Worm (Caenorhabditis elegans) whole organism, early embryonic: Measurements from ENCODE around the gene nep-20.

Experiments
- B0310.2 ChIP-seq: sonication (generic microtip); optimal IDR thresholded peaks from 2 replicates; lab custom pipeline; 2016; ENCODE audit warnings: mild to moderate bottlenecking, missing genetic modification characterization, missing compliant biosample characterization
- F13C5.2 ChIP-seq: sonication (generic microtip); optimal IDR thresholded peaks from 2 replicates; lab custom pipeline; 2017; ENCODE audit warnings: mild to moderate bottlenecking, missing genetic modification characterization, inconsistent platforms, missing compliant biosample characterization
- aly-1 ChIP-seq: sonication (generic microtip); optimal IDR thresholded peaks from 2 replicates; lab custom pipeline; 2016; ENCODE audit warnings: missing genetic modification characterization, missing compliant biosample characterization
- ama-1 ChIP-seq: fragments of 150-350 bp; optimal IDR thresholded peaks from 2 replicates; lab custom pipeline; 2014
- ceh-13 ChIP-seq: fragments of 200-800 bp; sonication (Bioruptor generic); optimal IDR thresholded peaks from 2 replicates; lab custom pipeline; 2018; ENCODE audit warnings: mild to moderate bottlenecking, missing genetic modification characterization, missing compliant biosample characterization
- ceh-36 ChIP-seq: sonication (generic microtip); optimal IDR thresholded peaks from 2 replicates; lab custom pipeline; 2016; ENCODE audit warnings: missing genetic modification characterization, inconsistent platforms, missing compliant biosample characterization
- ets-7 ChIP-seq: sonication (generic microtip); optimal IDR thresholded peaks from 2 replicates; lab custom pipeline; 2016; ENCODE audit warnings: missing genotype, missing genetic modification characterization, missing compliant biosample characterization
- flt-1 ChIP-seq: fragments of 200-800 bp; sonication (Bioruptor generic); IDR thresholded peaks from 2 replicates; pipeline ENCODE4 v1.3.6; 2022; ENCODE audit warnings: missing genetic modification characterization, missing compliant biosample characterization
- hmbx-1 ChIP-seq: sonication (generic microtip); optimal IDR thresholded peaks from 2 replicates; lab custom pipeline; 2016; ENCODE audit warnings: mild to moderate bottlenecking, missing genetic modification characterization, missing compliant biosample characterization
- hmg-4 ChIP-seq: fragments of 200-800 bp; sonication (Bioruptor generic); optimal IDR thresholded peaks from 2 replicates; lab custom pipeline; 2018; ENCODE audit warnings: mild to moderate bottlenecking, missing genetic modification characterization, missing compliant biosample characterization
- hnd-1 ChIP-seq: sonication (generic microtip); optimal IDR thresholded peaks from 2 replicates; lab custom pipeline; 2016; ENCODE audit warnings: missing genetic modification characterization, missing compliant biosample characterization
- pes-1 ChIP-seq: fragments of 200-800 bp; sonication (Bioruptor generic); IDR thresholded peaks from 2 replicates; pipeline ENCODE4 v1.3.6; 2022; ENCODE audit warnings: missing genetic modification reagents, missing genetic modification characterization, missing compliant biosample characterization
- scrt-1 ChIP-seq: fragments of 200-800 bp; sonication (Bioruptor generic); IDR thresholded peaks from 2 replicates; pipeline ENCODE4 v1.3.6; 2022; ENCODE audit warnings: missing genetic modification characterization, missing compliant biosample characterization
- sea-1 ChIP-seq: fragments of 200-800 bp; sonication (Bioruptor generic); conservative IDR thresholded peaks from 2 replicates; pipeline ENCODE4 v1.3.6; 2022; ENCODE audit warnings: missing genetic modification characterization, missing compliant biosample characterization
- tbx-11 ChIP-seq: fragments of 200-800 bp; sonication (Bioruptor generic); IDR thresholded peaks from 2 replicates; pipeline ENCODE4 v1.3.6; 2022; ENCODE audit warnings: missing genetic modification characterization, missing compliant biosample characterization
- tbx-37 ChIP-seq: fragments of 200-800 bp; sonication (Bioruptor generic); conservative IDR thresholded peaks from 2 replicates; pipeline ENCODE4 v1.3.6; 2022; ENCODE audit warnings: missing genetic modification reagents, missing genetic modification characterization, missing compliant biosample characterization
- tra-4 ChIP-seq: sonication (generic microtip); optimal IDR thresholded peaks from 2 replicates; lab custom pipeline; 2017; ENCODE audit warnings: missing genetic modification characterization, missing compliant biosample characterization

Gene nep-20

ce11 chrII:3416528-3416927 lies 21.1 kb upstream of the nep-20 start, which contains the start of gene nep-6:
TSS of gene nep-6 (plus strand) at chrII:3416828.
- TF ChIP-seq scrt-1 (GFP tag; lab: Robert Waterston, UW) (no peak), F13C5.2 (tag; lab: Kevin White, UChicago) (no peak), pes-1 (no peak), aly-1 (tag; lab: Kevin White, UChicago) (no peak), hmbx-1 (no peak), tbx-11 (GFP tag; lab: Robert Waterston, UW) (no peak)

- TF ChIP-seq scrt-1 (GFP tag; lab: Robert Waterston, UW): no peak
- TF ChIP-seq sea-1 (GFP tag; lab: Robert Waterston, UW): no peak
- no peak for TF ChIP-seq hmbx-1
- no peak for TF ChIP-seq hmg-4 (GFP tag; lab: Kevin White, UChicago)
- no peak for TF ChIP-seq tra-4 (tag; lab: Kevin White, UChicago)
- no peak for TF ChIP-seq ceh-13 (GFP tag; lab: Kevin White, UChicago)
- TF ChIP-seq B0310.2 (tag; lab: Kevin White, UChicago): no peak
- no peak for TF ChIP-seq tbx-11 (GFP tag; lab: Robert Waterston, UW)
- no peak for TF ChIP-seq pes-1
- no peak for TF ChIP-seq tbx-37 (GFP tag; lab: Robert Waterston, UW)
- no peak for TF ChIP-seq aly-1 (tag; lab: Kevin White, UChicago)
- no peak for TF ChIP-seq F13C5.2 (tag; lab: Kevin White, UChicago)
- TF ChIP-seq ets-7: no peak
These were observed 19.1 kb upstream of the nep-20 start, which contains the start of the genes F18A12.7 and F18A12.2 for ce11 chrII:3414383-3414910. TSS of gene F18A12.7 (minus strand) at chrII:3414483. TSS of gene F18A12.2 (plus strand) at chrII:3414860.

ce11 chrII:3403535-3403934 lies 8.2 kb upstream of the nep-20 start, which contains the start of gene nep-8:
TSS of gene nep-8 (plus strand) at chrII:3403835.
- TF ChIP-seq hmg-4 (GFP tag; lab: Kevin White, UChicago): no peak
- no peak for TF ChIP-seq scrt-1 (GFP tag; lab: Robert Waterston, UW)
- TF ChIP-seq pes-1: no peak
- TF ChIP-seq B0310.2 (tag; lab: Kevin White, UChicago): no peak
- no peak for TF ChIP-seq F13C5.2 (tag; lab: Kevin White, UChicago)
- TF ChIP-seq tra-4 (tag; lab: Kevin White, UChicago): no peak
- TF ChIP-seq ceh-36 (tag; lab: Kevin White, UChicago): no peak
- TF ChIP-seq hnd-1: no peak
- TF ChIP-seq ama-1: no peak

ce11 chrII:3402854-3403253 lies 7.5 kb upstream of the nep-20 start, which contains the start of gene nep-10:
TSS of gene nep-10 (minus strand) at chrII:3402954.
- TF ChIP-seq sea-1 (GFP tag; lab: Robert Waterston, UW): no peak
- no peak for TF ChIP-seq ets-7
- no peak for TF ChIP-seq B0310.2 (tag; lab: Kevin White, UChicago)
- TF ChIP-seq pes-1: no peak
- no peak for TF ChIP-seq F13C5.2 (tag; lab: Kevin White, UChicago)
- no peak for TF ChIP-seq tbx-37 (GFP tag; lab: Robert Waterston, UW)
- no peak for TF ChIP-seq flt-1 (GFP tag; lab: Robert Waterston, UW)

- TF ChIP-seq hmg-4 (GFP tag; lab: Kevin White, UChicago) (no peak), tbx-37 (GFP tag; lab: Robert Waterston, UW) (no peak), B0310.2 (tag; lab: Kevin White, UChicago) (no peak), hnd-1 (no peak), F13C5.2 (tag; lab: Kevin White, UChicago) (no peak)
These were observed 3.8 kb upstream of the nep-20 start, which contains the start of gene nep-9 for ce11 chrII:3399212-3399611. TSS of gene nep-9 (minus strand) at chrII:3399312.

- no peak for TF ChIP-seq tbx-37 (GFP tag; lab: Robert Waterston, UW)
- TF ChIP-seq aly-1 (tag; lab: Kevin White, UChicago): no peak
These were observed 7.9 kb downstream of the nep-20 start, which contains the start of gene T06D4.6 for ce11 chrII:3387503-3387902. TSS of gene T06D4.6 (minus strand) at chrII:3387603.

- no peak for TF ChIP-seq tbx-11 (GFP tag; lab: Robert Waterston, UW)
- TF ChIP-seq aly-1 (tag; lab: Kevin White, UChicago): no peak
- no peak for TF ChIP-seq ets-7
- TF ChIP-seq ama-1: no peak
- TF ChIP-seq B0310.2 (tag; lab: Kevin White, UChicago): no peak
- no peak for TF ChIP-seq flt-1 (GFP tag; lab: Robert Waterston, UW)
- no peak for TF ChIP-seq ceh-13 (GFP tag; lab: Kevin White, UChicago)
- no peak for TF ChIP-seq ceh-36 (tag; lab: Kevin White, UChicago)
- TF ChIP-seq hmg-4 (GFP tag; lab: Kevin White, UChicago): no peak
- no peak for TF ChIP-seq hmbx-1
- TF ChIP-seq F13C5.2 (tag; lab: Kevin White, UChicago): no peak
- no peak for TF ChIP-seq pes-1
These were observed 9.6 kb downstream of the nep-20 start, which contains the start of gene T06D4.2 for ce11 chrII:3385736-3386135. TSS of gene T06D4.2 (minus strand) at chrII:3385905.

ce11 chrII:3383116-3383515 lies 12.3 kb downstream of the nep-20 start:
- TF ChIP-seq aly-1 (tag; lab: Kevin White, UChicago) (no peak), tbx-11 (GFP tag; lab: Robert Waterston, UW) (no peak), B0310.2 (tag; lab: Kevin White, UChicago) (no peak), flt-1 (GFP tag; lab: Robert Waterston, UW) (no peak), tbx-37 (GFP tag; lab: Robert Waterston, UW) (no peak), hmg-4 (GFP tag; lab: Kevin White, UChicago) (no peak), tra-4 (tag; lab: Kevin White, UChicago) (no peak), pes-1 (no peak), ceh-13 (GFP tag; lab: Kevin White, UChicago) (no peak), hmbx-1 (no peak), hnd-1 (no peak), scrt-1 (GFP tag; lab: Robert Waterston, UW) (no peak), ama-1 (no peak), F13C5.2 (tag; lab: Kevin White, UChicago) (no peak), sea-1 (GFP tag; lab: Robert Waterston, UW) (no peak), ceh-36 (tag; lab: Kevin White, UChicago) (no peak), ets-7 (no peak)
